Fruit fly (Drosophila melanogaster): ENCODE results near the gene CG18542.
A peak's percentile ranks its signal among the peaks of the same experiment; 100 is the strongest.

Gene CG18542

dm6 chr3R:9702567-9702966 lies 17.0 kb downstream of the CG18542 start (continued):
- TF ChIP-seq Myc (optimal IDR thresholded peaks at IDR 0.05) (no peak), CG9705 (GFP tag; optimal IDR thresholded peaks at IDR 0.05) (no peak), rgr (GFP tag; optimal IDR thresholded peaks at IDR 0.05) (peak; percentile 77), fru (GFP tag; optimal IDR thresholded peaks at IDR 0.05) (peak; percentile 23), N (GFP tag; optimal IDR thresholded peaks at IDR 0.05) (no peak), Jra (GFP tag; optimal IDR thresholded peaks at IDR 0.05) (no peak), OdsH (GFP tag; optimal IDR thresholded peaks at IDR 0.05) (peak; percentile 58), sv (GFP tag; optimal IDR thresholded peaks at IDR 0.05) (peak; percentile 91), dl (GFP tag; optimal IDR thresholded peaks at IDR 0.05; ENCODE audit: insufficient read depth in 1 of 2, partially characterized antibody in 2 of 2) (no peak), Abd-B (GFP tag; optimal IDR thresholded peaks at IDR 0.05) (no peak), Dfd (GFP tag; optimal IDR thresholded peaks at IDR 0.05) (no peak), Rel (GFP tag; optimal IDR thresholded peaks at IDR 0.05) (peak; percentile 36), Rel (tag; optimal IDR thresholded peaks at IDR 0.05) (no peak), usp (GFP tag; optimal IDR thresholded peaks at IDR 0.05) (no peak)

- TF ChIP-seq GATAd (GFP tag; optimal IDR thresholded peaks at IDR 0.05), result no peak
- TF ChIP-seq CrebA (GFP tag; optimal IDR thresholded peaks at IDR 0.05; ENCODE audit: borderline replicate concordance), result no peak
Measured at dm6 chr3R:9703273-9703672, 17.7 kb downstream of the CG18542 start.

DNA sequence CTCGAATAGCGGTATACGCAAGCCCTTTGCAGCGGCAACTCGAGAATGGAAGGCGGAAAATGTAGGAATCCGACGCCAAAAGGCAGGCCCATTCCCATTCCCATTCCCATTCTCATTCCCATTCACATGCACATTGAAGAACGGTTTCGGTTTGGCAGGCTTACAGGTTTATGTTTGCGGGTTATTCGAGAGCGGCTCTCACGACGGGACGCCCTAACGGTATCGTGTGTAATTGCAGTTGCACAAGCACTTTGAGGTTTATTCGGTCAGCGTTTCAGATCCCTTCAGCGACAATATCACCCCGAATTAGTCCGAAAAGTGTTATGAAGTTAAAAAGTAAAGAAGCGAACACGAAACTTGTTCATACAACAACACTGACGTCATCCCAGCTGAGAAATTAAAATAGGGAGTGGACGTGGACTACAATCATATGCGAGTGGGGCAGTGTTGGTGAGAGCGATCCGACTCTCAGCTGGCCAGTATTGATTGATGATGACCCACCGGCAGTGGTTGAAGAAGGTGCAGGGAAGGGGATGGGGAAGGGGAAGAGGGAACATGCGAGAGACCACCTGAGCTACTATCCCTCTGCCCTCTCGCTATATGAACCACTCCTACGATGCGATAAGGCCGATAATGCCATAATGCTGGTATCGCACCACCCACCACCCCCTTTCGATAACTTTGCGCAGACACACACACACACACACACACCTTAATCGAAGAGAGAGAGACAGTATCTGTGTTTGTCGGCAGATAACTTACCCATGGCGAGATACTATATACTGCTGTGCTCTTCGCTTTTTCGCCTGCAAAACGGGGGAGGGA lies 18.8 kb downstream of the CG18542 start:
- TF ChIP-seq psq (GFP tag; optimal IDR thresholded peaks at IDR 0.05) (peak; percentile 6), Dfd (GFP tag; optimal IDR thresholded peaks at IDR 0.05) (peak; percentile 77), dl (GFP tag; optimal IDR thresholded peaks at IDR 0.05; ENCODE audit: insufficient read depth in 1 of 2, partially characterized antibody in 2 of 2) (peak in 1 of 2 experiments; percentile 75), foxo (GFP tag; optimal IDR thresholded peaks at IDR 0.05) (peak in 1 of 2 experiments; percentile 47), woc (GFP tag; optimal IDR thresholded peaks at IDR 0.05) (no peak), Hr78 (GFP tag; optimal IDR thresholded peaks at IDR 0.05) (peak; percentile 23), tai (GFP tag; optimal IDR thresholded peaks at IDR 0.05) (no peak), Dif (GFP tag; optimal IDR thresholded peaks at IDR 0.05; ENCODE audit: partially characterized antibody) (peak; percentile 70), Hr83 (GFP tag; optimal IDR thresholded peaks at IDR 0.05; ENCODE audit: poor library complexity, severe bottlenecking) (peak; percentile 70), Rel (GFP tag; optimal IDR thresholded peaks at IDR 0.05) (no peak), Rel (tag; optimal IDR thresholded peaks at IDR 0.05) (peak; percentile 77), h (GFP tag; optimal IDR thresholded peaks at IDR 0.05) (peak; percentile 62), rgr (GFP tag; optimal IDR thresholded peaks at IDR 0.05) (peak; percentile 23), Hnf4 (GFP tag; optimal IDR thresholded peaks at IDR 0.05) (no peak), CG9705 (GFP tag; optimal IDR thresholded peaks at IDR 0.05) (no peak), N (GFP tag; optimal IDR thresholded peaks at IDR 0.05) (peak; percentile 80), Jra (GFP tag; optimal IDR thresholded peaks at IDR 0.05) (peak; percentile 62)

DNA sequence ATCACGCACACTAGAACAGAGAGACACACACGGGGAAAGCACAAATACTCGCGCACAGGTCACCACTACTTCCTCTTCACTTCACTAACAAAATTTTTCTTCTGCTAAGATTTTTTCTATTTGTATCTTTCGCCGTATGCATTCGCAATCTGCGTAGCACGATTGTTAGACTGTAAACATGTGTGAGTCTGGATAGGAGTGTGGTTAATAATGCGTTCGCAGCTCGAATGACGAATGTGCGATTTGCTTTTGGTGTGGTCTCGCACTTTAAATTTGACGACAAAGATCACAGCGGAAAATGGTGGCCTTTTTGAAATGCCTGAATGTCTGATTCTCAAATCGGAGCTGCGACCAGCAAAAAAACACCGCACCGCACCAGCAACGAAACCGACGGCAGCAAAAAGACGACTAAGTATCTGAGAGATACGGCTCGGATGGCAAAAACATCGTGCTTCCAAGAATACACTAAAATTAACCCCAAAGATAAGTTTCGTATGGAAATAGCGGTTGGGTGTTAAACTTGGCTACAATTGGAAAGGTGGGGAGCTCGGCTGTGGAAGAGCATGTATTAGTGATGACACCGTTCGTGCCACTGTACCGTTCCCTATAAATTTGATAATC lies 19.6 kb downstream of the CG18542 start, which contains the start of gene Unc-115a:
TSS of gene Unc-115a (minus strand) at position 410 of the 621 bp plus-strand sequence.
- TF ChIP-seq Hr83 (GFP tag; optimal IDR thresholded peaks at IDR 0.05; ENCODE audit: poor library complexity, severe bottlenecking) (peak; percentile 77), OdsH (GFP tag; optimal IDR thresholded peaks at IDR 0.05) (peak; percentile 5), lola (GFP tag; optimal IDR thresholded peaks at IDR 0.05) (no peak), Hnf4 (GFP tag; optimal IDR thresholded peaks at IDR 0.05) (no peak), Rel (GFP tag; optimal IDR thresholded peaks at IDR 0.05) (no peak), Rel (tag; optimal IDR thresholded peaks at IDR 0.05) (peak; percentile 61), dsf (GFP tag; optimal IDR thresholded peaks at IDR 0.05; ENCODE audit: borderline replicate concordance) (no peak), Dif (GFP tag; optimal IDR thresholded peaks at IDR 0.05; ENCODE audit: partially characterized antibody) (peak; percentile 56), rgr (GFP tag; optimal IDR thresholded peaks at IDR 0.05) (peak; percentile 57), sv (GFP tag; optimal IDR thresholded peaks at IDR 0.05) (peak; percentile 38), jim (GFP tag; optimal IDR thresholded peaks at IDR 0.05) (peak; percentile 95), fru (GFP tag; optimal IDR thresholded peaks at IDR 0.05) (peak; percentile 71), Hr78 (GFP tag; optimal IDR thresholded peaks at IDR 0.05) (no peak), HLH106 (tag; optimal IDR thresholded peaks at IDR 0.05) (no peak), Mio (GFP tag; optimal IDR thresholded peaks at IDR 0.05) (no peak), Sp1 (GFP tag; optimal IDR thresholded peaks at IDR 0.05) (peak; percentile 57), h (GFP tag; optimal IDR thresholded peaks at IDR 0.05) (peak; percentile 57), Abd-B (GFP tag; optimal IDR thresholded peaks at IDR 0.05) (no peak), CG9705 (GFP tag; optimal IDR thresholded peaks at IDR 0.05) (no peak), ey (GFP tag; optimal IDR thresholded peaks at IDR 0.05) (no peak), GATAd (GFP tag; optimal IDR thresholded peaks at IDR 0.05) (no peak), N (GFP tag; optimal IDR thresholded peaks at IDR 0.05) (no peak), usp (GFP tag; optimal IDR thresholded peaks at IDR 0.05) (no peak), CrebA (GFP tag; optimal IDR thresholded peaks at IDR 0.05; ENCODE audit: borderline replicate concordance) (no peak), CG32264 (GFP tag; optimal IDR thresholded peaks at IDR 0.05) (no peak), br (GFP tag; optimal IDR thresholded peaks at IDR 0.05) (no peak), Myc (optimal IDR thresholded peaks at IDR 0.05) (peak; percentile 86)

All from whole organism, wandering third instar larva.